Fruit fly (Drosophila melanogaster): ENCODE data around the gene Hsp83.

DNA sequence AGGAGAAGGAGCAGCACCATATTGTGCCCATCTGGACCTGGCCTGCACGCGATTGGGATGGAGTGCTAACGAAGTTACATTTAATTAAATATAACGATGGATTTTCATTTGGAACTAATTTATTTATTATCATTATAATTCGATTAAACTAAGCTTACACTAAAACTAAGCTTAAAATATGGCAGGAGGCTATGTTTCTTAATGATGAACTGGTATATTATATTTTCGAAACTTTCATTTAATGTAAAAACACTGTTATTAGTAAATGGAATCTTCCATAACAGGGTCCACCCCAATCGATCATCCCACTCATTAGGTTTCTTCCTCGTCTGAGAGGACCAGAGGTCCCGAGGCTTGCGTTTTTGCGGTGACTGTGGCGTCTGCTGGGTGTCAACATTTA is 52.4 kb downstream of the Hsp83 start:
- TF ChIP-seq usp (GFP tag; optimal IDR thresholded peaks at IDR 0.05): no peak
- no peak for TF ChIP-seq Dll (optimal IDR thresholded peaks at IDR 0.05)
- TF ChIP-seq psq (optimal IDR thresholded peaks at IDR 0.05): no peak

Measured in whole organism.